Worm (Caenorhabditis elegans): ENCODE measurements around the gene F36H1.11.

DNA sequence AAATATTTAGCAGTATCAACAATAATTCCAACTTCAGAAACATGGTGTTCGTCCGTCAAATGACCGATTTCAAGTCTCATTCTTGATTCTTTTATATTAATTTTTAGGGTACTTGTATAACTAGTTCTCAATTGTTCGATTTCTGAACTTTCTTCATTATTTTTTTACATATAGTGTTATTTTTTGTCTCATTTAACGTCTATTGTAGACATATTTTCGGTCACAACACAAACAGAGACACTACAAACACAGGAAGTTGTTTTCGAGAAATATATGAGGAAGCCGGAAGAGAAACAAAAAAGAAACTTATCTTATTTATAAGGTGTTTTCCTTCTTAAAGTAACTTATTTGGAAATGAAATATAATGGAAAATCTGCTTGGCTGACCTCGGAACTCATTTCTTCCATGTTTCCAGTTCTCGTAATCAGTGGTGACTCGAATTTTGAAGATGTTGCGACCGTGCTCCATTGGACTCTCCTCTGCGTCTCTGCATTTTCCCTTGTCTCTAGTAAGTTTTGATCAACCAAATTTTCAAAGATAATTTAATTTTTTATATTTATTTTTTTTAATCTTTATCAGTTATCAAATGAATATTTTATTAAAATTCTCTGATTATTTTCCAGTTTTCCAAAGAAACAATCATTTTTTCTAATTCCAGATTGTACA, 4.8 kb downstream of the F36H1.11 start, which contains the start of the genes F36H1.12 and lin-3:
- TF ChIP-seq fos-1 (tag; optimal IDR thresholded peaks at IDR 0.05) (no peak), lin-13 (GFP tag; optimal IDR thresholded peaks at IDR 0.05) (no peak), lsy-2 (tag; optimal IDR thresholded peaks at IDR 0.05) (no peak), nhr-237 (tag; optimal IDR thresholded peaks at IDR 0.05) (no peak)

Data from whole organism, L1 larva.